Worm (Caenorhabditis elegans): ENCODE data around the gene K09E2.2.

DNA sequence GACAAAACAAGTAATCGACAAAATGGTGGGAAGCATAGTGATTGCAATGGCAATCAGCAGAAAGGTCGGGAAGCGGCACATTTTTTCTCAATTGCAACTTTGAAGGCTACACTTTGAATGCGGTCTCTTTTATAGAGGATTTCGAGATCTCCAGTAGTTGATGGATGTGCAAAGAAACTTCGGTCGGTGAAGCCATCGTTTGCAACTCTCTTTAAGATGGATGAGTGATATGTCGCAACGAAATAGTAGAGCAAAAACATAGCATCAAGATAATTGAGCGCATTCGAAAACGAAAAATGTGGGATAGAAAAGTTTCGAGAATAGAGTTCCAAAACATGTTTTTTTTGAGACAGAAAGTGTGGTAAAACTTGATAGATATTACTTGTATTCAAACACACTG is 54.4 kb downstream of the K09E2.2 start, which contains the start of gene EGAP4.1:
- no peak for TF ChIP-seq hmg-11 (tag; optimal IDR thresholded peaks at IDR 0.05)
- no peak for TF ChIP-seq fos-1 (tag; optimal IDR thresholded peaks at IDR 0.05)
- no peak for TF ChIP-seq ZK546.5 (tag; optimal IDR thresholded peaks at IDR 0.05)
